Worm (Caenorhabditis elegans) whole organism, L4/young adult: ENCODE data around the gene rpn-6.1.

Source experiments
- dao-5 ChIP-seq: sonication (generic microtip); optimal IDR thresholded peaks from 2 replicates; lab custom pipeline; 2016; ENCODE audit warnings: missing genotype, missing genetic modification characterization, moderate library complexity, missing compliant biosample characterization
- him-1 ChIP-seq: sonication (generic microtip); optimal IDR thresholded peaks from 2 replicates; lab custom pipeline; 2016; ENCODE audit warnings: missing genotype, missing genetic modification reagents, missing genetic modification characterization, missing compliant biosample characterization

DNA sequence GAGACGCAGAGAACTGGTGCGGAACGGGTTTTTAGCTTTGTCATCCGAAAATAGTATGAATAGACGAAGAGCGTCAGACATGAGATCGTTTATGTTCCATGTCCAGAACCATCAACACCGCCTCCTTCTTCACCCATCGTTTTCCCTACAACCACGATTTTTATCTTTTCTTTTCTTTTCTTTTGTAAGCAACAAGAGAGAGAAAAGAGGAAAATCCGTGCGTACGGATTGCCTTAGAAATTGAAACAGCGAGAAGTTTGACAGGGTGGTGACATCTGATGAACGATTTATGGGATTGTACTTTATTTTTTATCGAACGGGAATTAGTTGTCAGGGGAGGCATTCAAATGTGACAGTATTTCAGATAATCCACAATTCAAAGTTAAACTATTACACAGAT, 16.1 kb downstream of the rpn-6.1 start, which contains the start of gene abu-13:
- TF ChIP-seq dao-5 (tag; lab: Kevin White, UChicago) (no peak), him-1 (no peak)
